Worm (Caenorhabditis elegans): ENCODE results near the gene ZK721.3.

DNA sequence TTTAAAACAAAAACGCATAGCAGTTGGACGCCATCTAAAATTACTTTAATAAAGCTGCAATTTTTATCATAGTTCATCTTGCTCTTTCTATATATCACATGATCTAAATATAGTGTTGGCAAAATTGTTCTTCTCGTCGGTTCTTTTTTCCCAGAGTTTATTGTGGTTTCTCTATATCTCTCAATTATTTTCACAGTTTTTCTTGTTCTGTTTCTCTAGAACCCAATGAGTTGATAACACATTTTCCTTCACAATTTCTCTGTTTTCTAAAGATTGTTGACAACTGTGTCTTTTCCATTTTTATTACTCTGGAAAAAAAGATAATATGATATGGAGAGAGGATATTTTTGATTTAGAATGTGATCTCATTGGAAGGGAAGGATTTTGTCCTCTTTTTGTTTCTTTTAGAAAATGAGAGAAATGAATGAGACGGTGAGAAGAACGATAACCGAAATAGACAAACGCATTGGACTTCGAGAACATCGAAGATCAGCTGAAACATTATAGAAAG lies 30.0 kb upstream of the ZK721.3 start:
- TF ChIP-seq odd-2 (tag; optimal IDR thresholded peaks at IDR 0.05) (no peak), unc-3 (GFP tag; conservative IDR thresholded peaks at IDR 0.05) (no peak), unc-3 (tag; optimal IDR thresholded peaks at IDR 0.05) (no peak), nfya-1 (tag; optimal IDR thresholded peaks at IDR 0.05) (no peak)

Measured in whole organism, late embryonic.